Worm (Caenorhabditis elegans) whole organism, L4/young adult: ENCODE measurements around the gene srx-63.

ENCODE experiments used
- W03F9.2 ChIP-seq: fragments of 150-350 bp; optimal IDR thresholded peaks from 2 replicates; lab custom pipeline; 2014; ENCODE audit warnings: missing biosample characterization, missing genetic modification characterization
- dao-5 ChIP-seq: sonication (generic microtip); optimal IDR thresholded peaks from 2 replicates; lab custom pipeline; 2016; ENCODE audit warnings: missing genotype, missing genetic modification characterization, moderate library complexity, missing compliant biosample characterization
- him-1 ChIP-seq: sonication (generic microtip); optimal IDR thresholded peaks from 2 replicates; lab custom pipeline; 2016; ENCODE audit warnings: missing genotype, missing genetic modification reagents, missing genetic modification characterization, missing compliant biosample characterization

Gene srx-63

DNA sequence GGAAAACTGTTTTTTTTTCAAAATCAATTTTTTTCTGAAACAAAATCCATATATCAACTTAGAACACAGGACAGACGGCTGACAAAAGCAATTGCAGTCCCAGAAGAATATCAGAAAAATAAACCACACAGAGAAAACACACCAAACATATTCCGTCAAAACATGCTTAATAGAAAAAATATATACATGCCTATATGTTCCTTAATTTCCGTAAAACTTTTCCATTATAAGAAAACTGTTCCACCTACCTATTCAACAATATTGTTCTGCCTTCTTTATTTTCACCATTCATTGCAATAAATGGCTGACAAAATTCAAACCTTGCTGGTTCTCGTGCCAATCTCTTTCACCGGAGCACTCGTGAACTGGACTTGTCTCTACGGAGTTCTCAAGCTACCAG, at the start of gene srx-63:
TSS of gene srx-63 (plus strand) at position 301 of the 400 bp plus-strand sequence.
- TF ChIP-seq dao-5 (tag; lab: Kevin White, UChicago): no peak
- TF ChIP-seq him-1 (tag; lab: Kevin White, UChicago): no peak
- TF ChIP-seq W03F9.2 (tag; lab: Kevin White, UChicago): no peak

ce11 chrV:3884550-3884949, 46.9 kb upstream of the srx-63 start:
- TF ChIP-seq him-1 (tag; lab: Kevin White, UChicago) (no peak), dao-5 (tag; lab: Kevin White, UChicago) (no peak), W03F9.2 (tag; lab: Kevin White, UChicago) (no peak)

- no peak for TF ChIP-seq him-1 (tag; lab: Kevin White, UChicago)
- TF ChIP-seq dao-5 (tag; lab: Kevin White, UChicago): no peak
- TF ChIP-seq W03F9.2 (tag; lab: Kevin White, UChicago): no peak
These were observed 45.3 kb upstream of the srx-63 start, which contains the start of gene nhr-124 for ce11 chrV:3886104-3886503. Gene nhr-124, minus strand, starts transcription at chrV:3886204.

- TF ChIP-seq him-1 (tag; lab: Kevin White, UChicago) (no peak), dao-5 (tag; lab: Kevin White, UChicago) (no peak), W03F9.2 (tag; lab: Kevin White, UChicago) (no peak)
These were observed 42.3 kb upstream of the srx-63 start, which contains the start of gene C17E7.13 for ce11 chrV:3889113-3889512. Gene C17E7.13, minus strand, starts transcription at chrV:3889288.

ce11 chrV:3890761-3891160, 40.7 kb upstream of the srx-63 start, which contains the start of gene C17E7.9:
Gene C17E7.9, minus strand, starts transcription at chrV:3890861.
- TF ChIP-seq him-1 (tag; lab: Kevin White, UChicago): no peak
- no peak for TF ChIP-seq dao-5 (tag; lab: Kevin White, UChicago)
- TF ChIP-seq W03F9.2 (tag; lab: Kevin White, UChicago): no peak

DNA sequence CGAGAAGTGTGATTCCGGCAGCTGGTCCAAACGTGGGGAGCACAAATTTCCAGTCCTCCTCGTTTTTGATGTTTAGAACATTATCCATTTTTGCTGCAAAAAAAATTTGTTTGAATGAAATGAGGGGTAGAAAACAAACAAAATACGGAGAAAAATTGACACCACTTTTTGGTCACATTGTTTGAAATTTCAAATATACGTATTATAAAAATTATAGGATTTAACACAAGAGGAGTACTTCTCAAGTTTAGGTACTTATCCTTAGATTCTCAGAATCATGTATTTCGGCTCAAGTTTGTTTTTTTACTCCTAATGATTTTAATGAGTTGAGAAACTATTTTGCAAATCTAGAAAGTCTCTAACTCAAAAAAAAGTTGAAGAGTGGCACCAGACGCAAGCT, 39.5 kb upstream of the srx-63 start, which contains the start of gene C17E7.12:
TSS of gene C17E7.12 (minus strand) at position 101 of the 400 bp plus-strand sequence.
- TF ChIP-seq him-1 (tag; lab: Kevin White, UChicago) (no peak), dao-5 (tag; lab: Kevin White, UChicago) (no peak), W03F9.2 (tag; lab: Kevin White, UChicago) (no peak)

DNA sequence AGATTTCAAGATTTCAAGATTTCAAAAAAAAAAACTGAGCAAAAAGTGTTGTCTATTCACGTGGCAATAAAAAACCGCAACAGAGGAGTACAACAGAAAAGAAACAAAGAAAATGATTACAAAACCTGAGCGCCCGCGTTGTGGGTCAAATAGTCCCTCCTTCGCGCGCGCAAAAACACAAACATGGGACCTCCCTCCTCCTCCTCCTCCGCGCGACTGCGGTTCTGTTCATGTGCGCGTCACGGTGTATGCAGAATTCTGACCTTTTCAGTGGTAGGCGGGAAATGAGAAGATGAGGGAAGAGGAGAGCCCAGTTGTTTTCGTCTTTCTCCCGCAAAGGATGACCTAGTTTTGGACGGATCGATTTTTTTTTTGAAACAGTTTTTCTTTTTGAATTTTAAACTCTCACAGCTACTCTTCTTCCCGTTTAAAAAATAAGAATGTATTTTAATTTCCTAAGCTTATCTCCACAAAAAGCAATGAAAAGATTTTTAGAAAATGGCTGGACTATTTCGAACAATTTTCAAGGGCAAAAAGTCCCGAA, 39.0 kb upstream of the srx-63 start, which contains the start of gene C17E7.4:
TSS of gene C17E7.4 (plus strand) at position 494 of the 544 bp plus-strand sequence.
- TF ChIP-seq him-1 (tag; lab: Kevin White, UChicago): no peak
- no peak for TF ChIP-seq W03F9.2 (tag; lab: Kevin White, UChicago)
- no peak for TF ChIP-seq dao-5 (tag; lab: Kevin White, UChicago)

ce11 chrV:3894661-3895060, 36.8 kb upstream of the srx-63 start, which contains the start of gene sre-9:
Gene sre-9, plus strand, starts transcription at chrV:3894961.
- TF ChIP-seq W03F9.2 (tag; lab: Kevin White, UChicago): no peak
- TF ChIP-seq him-1 (tag; lab: Kevin White, UChicago): no peak
- TF ChIP-seq dao-5 (tag; lab: Kevin White, UChicago): no peak

- TF ChIP-seq dao-5 (tag; lab: Kevin White, UChicago) (no peak), W03F9.2 (tag; lab: Kevin White, UChicago) (no peak), him-1 (tag; lab: Kevin White, UChicago) (no peak)
These were observed 35.4 kb upstream of the srx-63 start for ce11 chrV:3896018-3896417.

DNA sequence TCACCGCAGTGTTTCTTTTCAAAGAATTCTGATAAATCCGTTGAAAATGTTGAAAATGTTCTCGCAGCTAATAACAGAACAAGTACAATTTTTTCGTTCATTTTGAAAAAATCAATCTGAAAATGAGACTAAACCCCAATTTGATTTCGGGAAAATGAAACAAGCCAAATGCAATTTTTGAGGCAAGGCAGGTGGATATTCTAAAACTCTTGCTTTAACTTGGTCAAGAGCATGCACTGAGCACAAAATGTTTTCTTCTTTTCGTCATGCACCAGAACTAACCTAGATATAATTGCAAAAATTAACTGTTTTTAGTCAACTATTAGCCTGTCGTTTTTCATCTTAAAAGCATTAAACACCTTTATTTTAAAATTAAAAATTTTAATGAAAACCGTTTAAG, 31.3 kb upstream of the srx-63 start, which contains the start of gene irld-22:
TSS of gene irld-22 (minus strand) at position 101 of the 400 bp plus-strand sequence.
- TF ChIP-seq W03F9.2 (tag; lab: Kevin White, UChicago) (no peak), dao-5 (tag; lab: Kevin White, UChicago) (no peak), him-1 (tag; lab: Kevin White, UChicago) (no peak)

ce11 chrV:3902458-3903157, 28.8 kb upstream of the srx-63 start, which contains the start of the genes str-229 and srh-190:
Gene str-229, minus strand, starts transcription at chrV:3902558.
Gene srh-190, plus strand, starts transcription at chrV:3903107.
- TF ChIP-seq dao-5 (tag; lab: Kevin White, UChicago): no peak
- TF ChIP-seq him-1 (tag; lab: Kevin White, UChicago): no peak
- no peak for TF ChIP-seq W03F9.2 (tag; lab: Kevin White, UChicago)

ce11 chrV:3903424-3903823, 28.0 kb upstream of the srx-63 start:
- no peak for TF ChIP-seq him-1 (tag; lab: Kevin White, UChicago)
- no peak for TF ChIP-seq W03F9.2 (tag; lab: Kevin White, UChicago)
- no peak for TF ChIP-seq dao-5 (tag; lab: Kevin White, UChicago)

DNA sequence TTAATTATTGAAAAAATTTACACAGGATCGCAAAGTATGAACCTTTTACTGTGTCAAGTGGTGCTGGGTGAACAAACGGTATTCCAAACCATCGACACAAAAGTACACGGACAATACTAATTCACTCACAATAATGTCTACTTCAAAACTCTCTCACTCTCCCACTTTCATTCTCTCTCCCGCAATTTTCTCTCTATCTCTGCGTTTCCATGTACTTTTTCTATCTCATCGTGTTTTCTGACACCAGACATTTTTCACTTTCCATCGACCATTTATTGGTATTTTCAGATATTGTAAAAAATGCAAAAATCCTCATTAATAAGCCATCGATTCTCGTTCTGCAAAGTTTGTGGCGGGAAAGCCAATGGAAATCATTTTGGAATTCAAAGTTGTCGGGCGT, 25.6 kb upstream of the srx-63 start, which contains the start of gene nhr-156:
TSS of gene nhr-156 (plus strand) at position 266 of the 400 bp plus-strand sequence.
- no peak for TF ChIP-seq him-1 (tag; lab: Kevin White, UChicago)
- TF ChIP-seq W03F9.2 (tag; lab: Kevin White, UChicago): no peak
- no peak for TF ChIP-seq dao-5 (tag; lab: Kevin White, UChicago)
